Fruit fly (Drosophila melanogaster) whole organism, embryonic: ENCODE measurements around the gene Eig71Ed.
A peak's percentile ranks its signal among the peaks of the same experiment; 100 is the strongest.

Experiments used
- Atf6 ChIP-seq: fragments of 200-800 bp; sonication (Bioruptor generic); IDR thresholded peaks from 2 replicates; pipeline ENCODE4 v1.3.6; 2022; ENCODE audit warnings: missing biosample characterization, missing genetic modification characterization
- Awh ChIP-seq: fragments of 200-800 bp; sonication (Bioruptor generic); IDR thresholded peaks from 2 replicates; pipeline ENCODE4, ENCODE4 v1.3.6; 2022; ENCODE audit warnings: missing biosample characterization, missing genetic modification characterization
- BEAF-32 ChIP-seq: fragments of 200-800 bp; sonication (Bioruptor generic); optimal IDR thresholded peaks from 3 replicates; lab custom pipeline; 2017; ENCODE audit warnings: missing biosample characterization, missing genetic modification characterization, mild to moderate bottlenecking, moderate library complexity, missing genetic modification reagents
- CG1024 ChIP-seq: fragments of 200-800 bp; sonication (Bioruptor generic); IDR thresholded peaks from 2 replicates; pipeline ENCODE4 v1.3.6; 2022; ENCODE audit warnings: missing biosample characterization, missing genetic modification characterization
- CG10565 ChIP-seq: fragments of 200-800 bp; sonication (Bioruptor generic); optimal IDR thresholded peaks from 3 replicates; lab custom pipeline; 2016; ENCODE audit warnings: missing biosample characterization, mild to moderate bottlenecking, missing genetic modification characterization
- CG11504 ChIP-seq: fragments of 200-800 bp; sonication (Bioruptor generic); optimal IDR thresholded peaks from 3 replicates; lab custom pipeline; 2019; ENCODE audit warnings: missing biosample characterization, mild to moderate bottlenecking, missing genetic modification characterization, moderate library complexity
- CG11560 ChIP-seq: fragments of 200-800 bp; sonication (Bioruptor generic); IDR thresholded peaks from 3 replicates; pipeline ENCODE4 v1.3.6; 2022; ENCODE audit warnings: missing biosample characterization, missing genetic modification characterization
- CG12104 ChIP-seq: fragments of 200-800 bp; sonication (Bioruptor generic); optimal IDR thresholded peaks from 3 replicates; lab custom pipeline; 2016; ENCODE audit warnings: missing biosample characterization, missing genetic modification characterization
- CG12236 ChIP-seq: fragments of 200-800 bp; sonication (Bioruptor generic); optimal IDR thresholded peaks from 2 replicates; lab custom pipeline; 2016; ENCODE audit warnings: missing biosample characterization, missing genetic modification characterization
- CG12391 ChIP-seq: fragments of 200-800 bp; sonication (Bioruptor generic); optimal IDR thresholded peaks from 3 replicates; lab custom pipeline; 2018; ENCODE audit warnings: missing biosample characterization, mild to moderate bottlenecking, missing genetic modification characterization, moderate library complexity
- CG13287 ChIP-seq: fragments of 200-800 bp; sonication (Bioruptor generic); IDR thresholded peaks from 2 replicates; pipeline ENCODE4 v1.3.6; 2022; ENCODE audit warnings: missing biosample characterization, missing genetic modification characterization; ENCODE audit not compliant: partially characterized antibody
- CG14050 ChIP-seq: fragments of 200-800 bp; sonication (Bioruptor generic); IDR thresholded peaks from 3 replicates; pipeline ENCODE4 v1.3.6; 2022; ENCODE audit warnings: missing biosample characterization, missing genetic modification characterization
- CG14441 ChIP-seq: fragments of 200-800 bp; sonication (Bioruptor generic); IDR thresholded peaks from 2 replicates; pipeline ENCODE4 v1.3.6; 2022; ENCODE audit warnings: missing biosample characterization, missing genetic modification characterization
- CG15011 ChIP-seq: fragments of 200-800 bp; sonication (Bioruptor generic); optimal IDR thresholded peaks from 3 replicates; lab custom pipeline; 2018; ENCODE audit warnings: missing biosample characterization, mild to moderate bottlenecking, missing genetic modification characterization
- CG17361 ChIP-seq: fragments of 200-800 bp; sonication (Bioruptor generic); IDR thresholded peaks from 3 replicates; pipeline ENCODE4 v1.3.6; 2022; ENCODE audit warnings: missing biosample characterization, missing genetic modification characterization
- CG17829 ChIP-seq: fragments of 200-800 bp; optimal IDR thresholded peaks from 2 replicates; lab custom pipeline; 2019; ENCODE audit warnings: missing biosample characterization, mild to moderate bottlenecking, missing genetic modification characterization, moderate library complexity
- CG3847 ChIP-seq: fragments of 200-800 bp; sonication (Bioruptor generic); IDR thresholded peaks from 2 replicates; pipeline ENCODE4 v1.3.6; 2022; ENCODE audit warnings: missing biosample characterization, missing genetic modification characterization
- CG4820 ChIP-seq: fragments of 200-800 bp; sonication (Bioruptor generic); optimal IDR thresholded peaks from 3 replicates; lab custom pipeline; 2016; ENCODE audit warnings: missing biosample characterization, missing genetic modification characterization
- CG4854 ChIP-seq: fragments of 200-800 bp; sonication (Bioruptor generic); optimal IDR thresholded peaks from 2 replicates; lab custom pipeline; 2016; ENCODE audit warnings: missing biosample characterization, missing genetic modification characterization, inconsistent platforms
- CG7372 ChIP-seq: fragments of 200-800 bp; sonication (Bioruptor generic); IDR thresholded peaks from 2 replicates; pipeline ENCODE4 v1.3.6; 2022; ENCODE audit warnings: missing biosample characterization, missing genetic modification characterization
- Chrac-16 ChIP-seq: fragments of 200-800 bp; sonication (Bioruptor generic); optimal IDR thresholded peaks from 3 replicates; lab custom pipeline; 2016; ENCODE audit warnings: missing biosample characterization, missing genetic modification characterization
- Fer1 ChIP-seq: fragments of 200-800 bp; sonication (Bioruptor generic); optimal IDR thresholded peaks from 2 replicates; lab custom pipeline; 2017; ENCODE audit warnings: missing biosample characterization, mild to moderate bottlenecking, missing genetic modification characterization
- Hr39 ChIP-seq: fragments of >200 bp; optimal IDR thresholded peaks from 2 replicates; lab custom pipeline; 2017
- Hr51 ChIP-seq, 2 experiments: fragments of 200-800 bp; sonication (Bioruptor generic); optimal IDR thresholded peaks; 2 replicates in 1 of 2; 3 replicates in 1 of 2; lab custom pipeline; 2016 to 2018; ENCODE audit warnings: missing biosample characterization in 2 of 2, missing genetic modification characterization in 2 of 2, mild to moderate bottlenecking in 1 of 2, moderate library complexity in 1 of 2
- Hsf ChIP-seq: fragments of 200-800 bp; sonication (Bioruptor generic); optimal IDR thresholded peaks from 3 replicates; lab custom pipeline; 2016; ENCODE audit warnings: missing biosample characterization, missing genetic modification characterization
- Lim3 ChIP-seq: fragments of 200-800 bp; sonication (Bioruptor generic); IDR thresholded peaks from 2 replicates; pipeline ENCODE4 v1.3.6; 2022; ENCODE audit warnings: missing biosample characterization, missing genetic modification characterization
- Lpt ChIP-seq: fragments of >200 bp; optimal IDR thresholded peaks from 2 replicates; lab custom pipeline; 2018; ENCODE audit warnings: missing biosample characterization, missing genetic modification characterization
- Mad ChIP-seq: fragments of 200-800 bp; sonication (Bioruptor generic); optimal IDR thresholded peaks from 2 replicates; lab custom pipeline; 2016; ENCODE audit warnings: missing biosample characterization, missing genetic modification characterization
- NC2β ChIP-seq: fragments of 200-800 bp; sonication (Bioruptor generic); optimal IDR thresholded peaks from 2 replicates; lab custom pipeline; 2016; ENCODE audit warnings: missing biosample characterization, missing genetic modification characterization
- NFAT ChIP-seq: fragments of 200-800 bp; sonication (Bioruptor generic); IDR thresholded peaks from 2 replicates; pipeline ENCODE4 v1.3.6; 2022; ENCODE audit warnings: missing biosample characterization, missing genetic modification characterization
- Oli ChIP-seq: fragments of 200-800 bp; sonication (Bioruptor generic); optimal IDR thresholded peaks from 2 replicates; lab custom pipeline; 2018; ENCODE audit warnings: missing biosample characterization, mild to moderate bottlenecking, missing genetic modification characterization, moderate library complexity
- Sry-δ ChIP-seq: fragments of 200-800 bp; sonication (Bioruptor generic); optimal IDR thresholded peaks from 2 replicates; lab custom pipeline; 2016; ENCODE audit warnings: missing biosample characterization, missing genetic modification characterization
- Taf1 ChIP-seq: fragments of 200-800 bp; sonication (Bioruptor generic); IDR thresholded peaks from 2 replicates; pipeline ENCODE4 v1.3.6; 2022; ENCODE audit warnings: missing biosample characterization, missing genetic modification characterization
- Trl ChIP-seq, 3 experiments: fragments of >200 bp in 2 of 3; fragments of 200-800 bp in 1 of 3; sonication (Bioruptor generic) in 1 of 3; optimal IDR thresholded peaks; 2 replicates in 1 of 3; 3 replicates in 2 of 3; lab custom pipeline; 2016 to 2017; ENCODE audit warnings: missing biosample characterization in 1 of 3, missing genetic modification characterization in 1 of 3
- crc ChIP-seq: fragments of 200-800 bp; sonication (Bioruptor generic); optimal IDR thresholded peaks from 2 replicates; lab custom pipeline; 2016; ENCODE audit warnings: missing biosample characterization, missing genetic modification characterization
- crp ChIP-seq, 2 experiments: fragments of 200-800 bp; sonication (Bioruptor generic); optimal IDR thresholded peaks; 2 replicates in 1 of 2; 3 replicates in 1 of 2; lab custom pipeline; 2017; ENCODE audit warnings: missing biosample characterization in 2 of 2, missing genetic modification characterization in 2 of 2, mild to moderate bottlenecking in 1 of 2, moderate library complexity in 1 of 2
- disco-r ChIP-seq: fragments of 200-800 bp; sonication (Bioruptor generic); optimal IDR thresholded peaks from 2 replicates; lab custom pipeline; 2016; ENCODE audit warnings: missing biosample characterization, missing genetic modification characterization
- dmrt99B ChIP-seq: fragments of 200-800 bp; sonication (Bioruptor generic); optimal IDR thresholded peaks from 2 replicates; lab custom pipeline; 2018; ENCODE audit warnings: missing biosample characterization, mild to moderate bottlenecking, missing genetic modification characterization, moderate library complexity
- en ChIP-seq: fragments of 200-800 bp; sonication (Bioruptor generic); optimal IDR thresholded peaks from 2 replicates; lab custom pipeline; 2016; ENCODE audit warnings: missing biosample characterization, missing genetic modification characterization
- fd96Cb ChIP-seq: fragments of 200-800 bp; sonication (Bioruptor generic); optimal IDR thresholded peaks from 2 replicates; lab custom pipeline; 2018; ENCODE audit warnings: missing biosample characterization, mild to moderate bottlenecking, missing genetic modification characterization, moderate library complexity
- fu2 ChIP-seq: fragments of 200-800 bp; sonication (Bioruptor generic); optimal IDR thresholded peaks from 2 replicates; lab custom pipeline; 2016; ENCODE audit warnings: missing biosample characterization, missing genetic modification characterization
- gt ChIP-seq: fragments of 200-800 bp; sonication (Bioruptor generic); IDR thresholded peaks from 2 replicates; pipeline ENCODE4 v1.3.6; 2022; ENCODE audit warnings: missing biosample characterization, missing genetic modification characterization
- hb ChIP-seq: fragments of 200-800 bp; sonication (Bioruptor generic); IDR thresholded peaks from 3 replicates; pipeline ENCODE4 v1.3.6; 2022; ENCODE audit warnings: missing biosample characterization, missing genetic modification characterization; ENCODE audit not compliant: partially characterized antibody
- hbn ChIP-seq: fragments of 200-800 bp; sonication (Bioruptor generic); IDR thresholded peaks from 2 replicates; pipeline ENCODE4 v1.3.6; 2022; ENCODE audit warnings: missing biosample characterization, missing genetic modification characterization; ENCODE audit not compliant: partially characterized antibody
- jumu ChIP-seq: fragments of 200-800 bp; sonication (Bioruptor generic); optimal IDR thresholded peaks from 3 replicates; lab custom pipeline; 2016; ENCODE audit warnings: missing biosample characterization, missing genetic modification characterization
- kah ChIP-seq: fragments of 200-800 bp; sonication (Bioruptor generic); optimal IDR thresholded peaks from 2 replicates; lab custom pipeline; 2018; ENCODE audit warnings: missing biosample characterization, mild to moderate bottlenecking, missing genetic modification characterization
- ken ChIP-seq: fragments of 200-800 bp; sonication (Bioruptor generic); IDR thresholded peaks from 3 replicates; pipeline ENCODE4 v1.3.6; 2022; ENCODE audit warnings: missing biosample characterization, missing genetic modification characterization
- mirr ChIP-seq: fragments of 200-800 bp; sonication (Bioruptor generic); optimal IDR thresholded peaks from 3 replicates; lab custom pipeline; 2018; ENCODE audit warnings: missing biosample characterization, mild to moderate bottlenecking, missing genetic modification characterization
- nau ChIP-seq: fragments of 200-800 bp; sonication (Bioruptor generic); optimal IDR thresholded peaks from 3 replicates; lab custom pipeline; 2017; ENCODE audit warnings: missing biosample characterization, mild to moderate bottlenecking, missing genetic modification characterization, missing genetic modification reagents

Gene Eig71Ed

dm6 chr3L:15625676-15626414 lies 26.5 kb upstream of the Eig71Ed start (continued):
- peak; percentile 86 for TF ChIP-seq CG14441 (GFP tag; lab: Robert Waterston, UW)
- TF ChIP-seq Awh (GFP tag; lab: Robert Waterston, UW): peak; percentile 42; the same call in 1 of the 2 replicates
- TF ChIP-seq kah (GFP tag; lab: Kevin White, UChicago): peak; percentile 52
- TF ChIP-seq CG4820 (GFP tag; lab: Kevin White, UChicago): peak; percentile 89
- no peak for TF ChIP-seq Lpt (GFP tag; lab: Kevin White, UChicago)
- peak; percentile 77 to 84 for TF ChIP-seq Trl (optimal IDR thresholded peaks at IDR 0.05; lab: Kevin White, UChicago)
- peak; percentile 67 for TF ChIP-seq Trl (GFP tag; optimal IDR thresholded peaks at IDR 0.05; lab: Kevin White, UChicago)
- peak; percentile 85 for TF ChIP-seq Atf6 (GFP tag; lab: Robert Waterston, UW)
- no peak for TF ChIP-seq Lim3
- TF ChIP-seq CG12104 (GFP tag; lab: Kevin White, UChicago): peak; percentile 89
- TF ChIP-seq jumu: peak; percentile 33
- TF ChIP-seq NFAT (GFP tag; lab: Robert Waterston, UW): peak; percentile 46; the same call in 1 of the 2 replicates
- TF ChIP-seq CG13287 (GFP tag; lab: Robert Waterston, UW): no peak; the same call in 1 of the 2 replicates
- peak; percentile 77 for TF ChIP-seq CG3847 (GFP tag; lab: Robert Waterston, UW)
- no peak for TF ChIP-seq hb (GFP tag; lab: Robert Waterston, UW)
- peak; percentile 98 for TF ChIP-seq CG17361 (GFP tag; lab: Robert Waterston, UW)
- TF ChIP-seq CG15011: peak; percentile 88
- peak; percentile 97 for TF ChIP-seq fd96Cb (tag; lab: Kevin White, UChicago)
- no peak for TF ChIP-seq Hr39 (lab: Kevin White, UChicago)
- no peak for TF ChIP-seq Sry-δ (GFP tag; lab: Kevin White, UChicago)
- peak; percentile 9 for TF ChIP-seq CG4854 (GFP tag; lab: Kevin White, UChicago)
- peak in 1 of 2 experiments; percentile 43 for TF ChIP-seq crp (GFP tag; optimal IDR thresholded peaks at IDR 0.05; lab: Kevin White, UChicago)
- peak; percentile 31; the same call in 1 of the 2 replicates for TF ChIP-seq Taf1 (GFP tag; lab: Robert Waterston, UW)
- TF ChIP-seq CG11560: no peak; the same call in 2 of the 3 replicates
- no peak for TF ChIP-seq BEAF-32 (GFP tag; lab: Kevin White, UChicago)
- peak; percentile 2 for TF ChIP-seq Mad (GFP tag; lab: Kevin White, UChicago)
- TF ChIP-seq Oli (tag; lab: Kevin White, UChicago): peak; percentile 95
- TF ChIP-seq CG1024 (GFP tag; lab: Robert Waterston, UW): peak; percentile 57; the same call in 1 of the 2 replicates
- no peak for TF ChIP-seq hbn (GFP tag; lab: Robert Waterston, UW)
- TF ChIP-seq gt (GFP tag; lab: Robert Waterston, UW): peak; percentile 52
- peak; percentile 87 for TF ChIP-seq CG7372 (GFP tag; lab: Robert Waterston, UW)
- TF ChIP-seq NC2β: peak; percentile 6
- TF ChIP-seq Hsf (GFP tag; lab: Kevin White, UChicago): peak; percentile 69
- no peak for TF ChIP-seq CG12236 (GFP tag; lab: Kevin White, UChicago)
- TF ChIP-seq ken (GFP tag; lab: Robert Waterston, UW): peak; percentile 63; the same call in 2 of the 3 replicates
- TF ChIP-seq CG14050: peak; percentile 63
- TF ChIP-seq nau: peak; percentile 88
- peak; percentile 96 for TF ChIP-seq CG11504 (tag; lab: Kevin White, UChicago)
- TF ChIP-seq disco-r (GFP tag; lab: Kevin White, UChicago): no peak
- TF ChIP-seq crc (GFP tag; lab: Kevin White, UChicago): no peak
- TF ChIP-seq Hr51 (GFP tag; optimal IDR thresholded peaks at IDR 0.05; lab: Kevin White, UChicago): peak in 1 of 2 experiments; percentile 95
- peak; percentile 7 for TF ChIP-seq CG10565
- TF ChIP-seq CG12391 (tag; lab: Kevin White, UChicago): peak; percentile 93
- TF ChIP-seq mirr (GFP tag; lab: Kevin White, UChicago): peak; percentile 11
- TF ChIP-seq en (GFP tag; lab: Kevin White, UChicago): no peak
- peak; percentile 98 for TF ChIP-seq dmrt99B (tag; lab: Kevin White, UChicago)
- TF ChIP-seq CG17829: peak; percentile 91
- TF ChIP-seq Chrac-16 (GFP tag; lab: Kevin White, UChicago): peak; percentile 83
- no peak for TF ChIP-seq fu2
- peak; percentile 80 for TF ChIP-seq Fer1 (GFP tag; lab: Kevin White, UChicago)
